Worm (Caenorhabditis elegans): ENCODE data around the gene lron-14.
A peak's percentile ranks its signal among the peaks of the same experiment; 100 is the strongest.

ce11 chrIV:9530768-9531167 lies 35.6 kb downstream of the lron-14 start:
- TF ChIP-seq nhr-77 (tag; optimal IDR thresholded peaks at IDR 0.05) (no peak), nhr-48 (tag; optimal IDR thresholded peaks at IDR 0.05) (no peak), zip-2 (tag; optimal IDR thresholded peaks at IDR 0.05) (no peak), mep-1 (tag; optimal IDR thresholded peaks at IDR 0.05) (peak; percentile 35), fos-1 (tag; optimal IDR thresholded peaks at IDR 0.05) (no peak), nhr-42 (GFP tag; IDR thresholded peaks at IDR 0.05) (no peak), unc-130 (GFP tag; optimal IDR thresholded peaks at IDR 0.05) (no peak)
